Fruit fly (Drosophila melanogaster) whole organism, embryonic: ENCODE measurements around the gene CG33093.
A peak's percentile ranks its signal among the peaks of the same experiment; 100 is the strongest.

Source experiments
- BEAF-32 ChIP-seq: fragments of 200-800 bp; sonication (Bioruptor generic); optimal IDR thresholded peaks from 3 replicates; lab custom pipeline; 2017; ENCODE audit warnings: missing biosample characterization, missing genetic modification characterization, mild to moderate bottlenecking, moderate library complexity, missing genetic modification reagents
- Bgb ChIP-seq: fragments of 200-800 bp; sonication (Bioruptor generic); IDR thresholded peaks from 2 replicates; pipeline ENCODE4 v1.3.6; 2022; ENCODE audit warnings: missing biosample characterization, missing genetic modification characterization; ENCODE audit not compliant: partially characterized antibody
- CG10267 ChIP-seq: fragments of 200-800 bp; sonication (Bioruptor generic); optimal IDR thresholded peaks from 2 replicates; lab custom pipeline; 2018; ENCODE audit warnings: missing biosample characterization, mild to moderate bottlenecking, missing genetic modification characterization, moderate library complexity
- CG11560 ChIP-seq: fragments of 200-800 bp; sonication (Bioruptor generic); IDR thresholded peaks from 3 replicates; pipeline ENCODE4 v1.3.6; 2022; ENCODE audit warnings: missing biosample characterization, missing genetic modification characterization
- CG13296 ChIP-seq: fragments of 200-800 bp; sonication (Bioruptor generic); optimal IDR thresholded peaks from 3 replicates; lab custom pipeline; 2018; ENCODE audit warnings: missing biosample characterization, mild to moderate bottlenecking, missing genetic modification characterization
- CG13424 ChIP-seq: fragments of 200-800 bp; sonication (Bioruptor generic); optimal IDR thresholded peaks from 2 replicates; lab custom pipeline; 2019; ENCODE audit warnings: missing biosample characterization, mild to moderate bottlenecking, missing genetic modification characterization, moderate library complexity
- CG14710 ChIP-seq: fragments of 200-800 bp; sonication (Bioruptor generic); optimal IDR thresholded peaks from 3 replicates; lab custom pipeline; 2019; ENCODE audit warnings: missing biosample characterization, mild to moderate bottlenecking, missing genetic modification characterization, moderate library complexity
- CG14860 ChIP-seq: fragments of 200-800 bp; sonication (Bioruptor generic); IDR thresholded peaks from 3 replicates; pipeline ENCODE4 v1.3.6; 2022; ENCODE audit warnings: missing biosample characterization, missing genetic modification characterization; ENCODE audit not compliant: partially characterized antibody
- CG16779 ChIP-seq: fragments of 200-800 bp; sonication (Bioruptor generic); IDR thresholded peaks from 2 replicates; pipeline ENCODE4 v1.3.6; 2022; ENCODE audit warnings: missing biosample characterization, missing genetic modification characterization
- CG16863 ChIP-seq: fragments of 200-800 bp; sonication (Bioruptor generic); optimal IDR thresholded peaks from 3 replicates; lab custom pipeline; 2016; ENCODE audit warnings: missing biosample characterization, missing genetic modification characterization
- CG17186 ChIP-seq: fragments of 200-800 bp; sonication (Bioruptor generic); optimal IDR thresholded peaks from 3 replicates; lab custom pipeline; 2017; ENCODE audit warnings: missing biosample characterization, missing genetic modification reagents, missing genetic modification characterization
- CG17829 ChIP-seq: fragments of 200-800 bp; optimal IDR thresholded peaks from 2 replicates; lab custom pipeline; 2019; ENCODE audit warnings: missing biosample characterization, mild to moderate bottlenecking, missing genetic modification characterization, moderate library complexity
- CG18764 ChIP-seq: fragments of 200-800 bp; sonication (Bioruptor generic); optimal IDR thresholded peaks from 3 replicates; lab custom pipeline; 2016; ENCODE audit warnings: missing biosample characterization, missing genetic modification characterization
- CG2120 ChIP-seq: fragments of 200-800 bp; sonication (Bioruptor generic); optimal IDR thresholded peaks from 3 replicates; lab custom pipeline; 2016; ENCODE audit warnings: missing biosample characterization, missing genetic modification characterization
- CG2129 ChIP-seq: fragments of 200-800 bp; sonication (Bioruptor generic); IDR thresholded peaks from 2 replicates; pipeline ENCODE4 v1.3.6; 2022; ENCODE audit warnings: missing biosample characterization, missing genetic modification characterization; ENCODE audit not compliant: partially characterized antibody
- CG2712 ChIP-seq: fragments of 200-800 bp; optimal IDR thresholded peaks from 3 replicates; lab custom pipeline; 2019; ENCODE audit warnings: missing biosample characterization, mild to moderate bottlenecking, missing genetic modification characterization, moderate library complexity
- CG30020 ChIP-seq: fragments of 200-800 bp; optimal IDR thresholded peaks from 2 replicates; lab custom pipeline; 2019; ENCODE audit warnings: missing biosample characterization, mild to moderate bottlenecking, missing genetic modification characterization, moderate library complexity
- CG31388 ChIP-seq: fragments of 200-800 bp; sonication (Bioruptor generic); optimal IDR thresholded peaks from 2 replicates; lab custom pipeline; 2016; ENCODE audit warnings: missing biosample characterization, missing genetic modification characterization
- CG3281 ChIP-seq: fragments of 200-800 bp; sonication (Bioruptor generic); optimal IDR thresholded peaks from 3 replicates; lab custom pipeline; 2017; ENCODE audit warnings: missing biosample characterization, mild to moderate bottlenecking, missing genetic modification characterization
- CG34422 ChIP-seq: fragments of 200-800 bp; sonication (Bioruptor generic); IDR thresholded peaks from 3 replicates; pipeline ENCODE4 v1.3.6; 2022; ENCODE audit warnings: missing biosample characterization, missing genetic modification characterization
- CG42726 ChIP-seq: fragments of 200-800 bp; sonication (Bioruptor generic); IDR thresholded peaks from 2 replicates; pipeline ENCODE4 v1.3.6; 2022; ENCODE audit warnings: missing biosample characterization, missing genetic modification characterization; ENCODE audit not compliant: partially characterized antibody
- CG6791 ChIP-seq: fragments of 200-800 bp; sonication (Bioruptor generic); IDR thresholded peaks from 3 replicates; pipeline ENCODE4 v1.3.6; 2022; ENCODE audit warnings: missing biosample characterization, missing genetic modification characterization; ENCODE audit not compliant: partially characterized antibody
- CG9797 ChIP-seq: fragments of 200-800 bp; sonication (Bioruptor generic); optimal IDR thresholded peaks from 3 replicates; lab custom pipeline; 2018; ENCODE audit warnings: missing biosample characterization, mild to moderate bottlenecking, missing genetic modification characterization
- Doc3 ChIP-seq: fragments of 200-800 bp; sonication (Bioruptor generic); IDR thresholded peaks from 3 replicates; pipeline ENCODE4 v1.3.6; 2022; ENCODE audit warnings: missing biosample characterization, missing genetic modification characterization; ENCODE audit not compliant: partially characterized antibody
- Ets97D ChIP-seq: fragments of 200-800 bp; sonication (Bioruptor generic); optimal IDR thresholded peaks from 3 replicates; lab custom pipeline; 2016; ENCODE audit warnings: missing biosample characterization, missing genetic modification characterization
- Lhr ChIP-seq: fragments of 200-800 bp; sonication (Bioruptor generic); optimal IDR thresholded peaks from 3 replicates; lab custom pipeline; 2017; ENCODE audit warnings: mild to moderate bottlenecking, missing biosample characterization, missing genetic modification reagents, missing genetic modification characterization
- Max ChIP-seq: fragments of 200-800 bp; sonication (Bioruptor generic); optimal IDR thresholded peaks from 2 replicates; lab custom pipeline; 2016; ENCODE audit warnings: missing biosample characterization, mild to moderate bottlenecking, missing genetic modification characterization
- Med ChIP-seq: fragments of 200-800 bp; sonication (Bioruptor generic); peaks from one replicate; lab custom pipeline; 2016; ENCODE audit warnings: missing biosample characterization, missing genetic modification characterization, mild to moderate bottlenecking, inconsistent platforms, moderate library complexity
- Myb ChIP-seq: fragments of 200-800 bp; sonication (Bioruptor generic); optimal IDR thresholded peaks from 2 replicates; lab custom pipeline; 2016; ENCODE audit warnings: missing biosample characterization, missing genetic modification characterization
- NC2β ChIP-seq: fragments of 200-800 bp; sonication (Bioruptor generic); optimal IDR thresholded peaks from 2 replicates; lab custom pipeline; 2016; ENCODE audit warnings: missing biosample characterization, missing genetic modification characterization
- Opbp ChIP-seq: fragments of 200-800 bp; sonication (Bioruptor generic); IDR thresholded peaks from 3 replicates; pipeline ENCODE4 v1.3.6; 2022; ENCODE audit warnings: missing biosample characterization, missing genetic modification characterization; ENCODE audit not compliant: partially characterized antibody
- Sin3A ChIP-seq: fragments of >200 bp; optimal IDR thresholded peaks from 2 replicates; lab custom pipeline; 2018
- YL-1 ChIP-seq: fragments of 200-800 bp; sonication (Bioruptor generic); optimal IDR thresholded peaks from 3 replicates; lab custom pipeline; 2017; ENCODE audit warnings: missing biosample characterization, mild to moderate bottlenecking, missing genetic modification characterization
- bigmax ChIP-seq: fragments of 200-800 bp; sonication (Bioruptor generic); optimal IDR thresholded peaks from 2 replicates; lab custom pipeline; 2018; ENCODE audit warnings: missing biosample characterization, mild to moderate bottlenecking, missing genetic modification characterization
- chinmo ChIP-seq: fragments of 200-800 bp; sonication (Bioruptor generic); IDR thresholded peaks from 4 replicates; pipeline ENCODE4 v1.3.6; 2022; ENCODE audit warnings: missing biosample characterization, missing genetic modification characterization; ENCODE audit not compliant: partially characterized antibody
- kay ChIP-seq: fragments of 200-800 bp; sonication (Bioruptor generic); optimal IDR thresholded peaks from 2 replicates; lab custom pipeline; 2016; ENCODE audit warnings: missing biosample characterization, missing genetic modification characterization
- nerfin-1 ChIP-seq: fragments of 200-800 bp; sonication (Bioruptor generic); optimal IDR thresholded peaks from 3 replicates; lab custom pipeline; 2019; ENCODE audit warnings: missing biosample characterization, mild to moderate bottlenecking, missing genetic modification characterization, moderate library complexity
- nerfin-2 ChIP-seq: fragments of 200-800 bp; sonication (Bioruptor generic); IDR thresholded peaks from 2 replicates; pipeline ENCODE4 v1.3.6; 2022; ENCODE audit warnings: missing biosample characterization, missing genetic modification characterization; ENCODE audit not compliant: partially characterized antibody
- nmo ChIP-seq: fragments of 200-800 bp; sonication (Bioruptor generic); optimal IDR thresholded peaks from 2 replicates; lab custom pipeline; 2018; ENCODE audit warnings: missing biosample characterization, mild to moderate bottlenecking, missing genetic modification characterization, moderate library complexity
- pho ChIP-seq: fragments of 200-800 bp; sonication (Bioruptor generic); optimal IDR thresholded peaks from 2 replicates; lab custom pipeline; 2016; ENCODE audit warnings: missing biosample characterization, missing genetic modification characterization
- pzg ChIP-seq: fragments of 200-800 bp; sonication (Bioruptor generic); optimal IDR thresholded peaks from 3 replicates; lab custom pipeline; 2018; ENCODE audit warnings: missing biosample characterization, mild to moderate bottlenecking, missing genetic modification characterization, moderate library complexity
- row ChIP-seq: fragments of 200-800 bp; sonication (Bioruptor generic); IDR thresholded peaks from 3 replicates; pipeline ENCODE4 v1.3.6; 2022; ENCODE audit warnings: missing biosample characterization, missing genetic modification characterization
- tgo ChIP-seq: fragments of 200-800 bp; sonication (Bioruptor generic); IDR thresholded peaks from 3 replicates; pipeline ENCODE4 v1.3.6; 2022; ENCODE audit warnings: missing biosample characterization, missing genetic modification characterization
- tna ChIP-seq: fragments of 200-800 bp; sonication (Bioruptor generic); IDR thresholded peaks from 2 replicates; pipeline ENCODE4 v1.3.6; 2022; ENCODE audit warnings: missing biosample characterization, missing genetic modification characterization; ENCODE audit not compliant: partially characterized antibody
- trem ChIP-seq: fragments of 200-800 bp; optimal IDR thresholded peaks from 3 replicates; lab custom pipeline; 2019; ENCODE audit warnings: missing biosample characterization, mild to moderate bottlenecking, missing genetic modification characterization, moderate library complexity
- vnd ChIP-seq: fragments of 200-800 bp; sonication (Bioruptor generic); IDR thresholded peaks from 3 replicates; pipeline ENCODE4 v1.3.6; 2022; ENCODE audit warnings: missing biosample characterization, missing genetic modification characterization; ENCODE audit not compliant: partially characterized antibody
- zfh1 ChIP-seq: fragments of 200-800 bp; sonication (Bioruptor generic); IDR thresholded peaks from 3 replicates; pipeline ENCODE4 v1.3.6; 2022; ENCODE audit warnings: missing biosample characterization, missing genetic modification characterization

The CG33093 gene

dm6 chr3R:22491088-22491879 is 40.4 kb downstream of the CG33093 start, which contains the start of the genes CCT1 and tHMG1 (continued):
- TF ChIP-seq tgo (GFP tag; lab: Robert Waterston, UW) (no peak), CG9797 (peak; percentile 23), Max (GFP tag; lab: Kevin White, UChicago) (peak; percentile 33), vnd (peak; percentile 97), CG13424 (tag; lab: Kevin White, UChicago) (peak; percentile 13), row (GFP tag; lab: Robert Waterston, UW) (peak; percentile 53; the same call in 2 of the 3 replicates), CG31388 (GFP tag; lab: Kevin White, UChicago) (no peak), CG34422 (peak; percentile 82; the same call in 1 of the 3 replicates), CG10267 (peak; percentile 42), CG13296 (GFP tag; lab: Kevin White, UChicago) (peak; percentile 20), CG14710 (peak; percentile 67), CG2120 (GFP tag; lab: Kevin White, UChicago) (peak; percentile 27), nerfin-2 (peak; percentile 84), Doc3 (peak; percentile 98), nmo (peak; percentile 52), trem (peak; percentile 77), CG16779 (GFP tag; lab: Robert Waterston, UW) (no peak), CG17829 (tag; lab: Kevin White, UChicago) (peak; percentile 30), Sin3A (lab: Kevin White, UChicago) (peak; percentile 51), zfh1 (peak; percentile 32; the same call in 1 of the 3 replicates), Myb (GFP tag; lab: Kevin White, UChicago) (peak; percentile 92), CG11560 (peak; percentile 75; the same call in 2 of the 3 replicates), CG17186 (GFP tag; lab: Kevin White, UChicago) (peak; percentile 17), NC2β (GFP tag; lab: Kevin White, UChicago) (peak; percentile 39), Bgb (GFP tag; lab: Robert Waterston, UW) (peak; percentile 93), CG14860 (peak; percentile 95), tna (GFP tag; lab: Robert Waterston, UW) (peak; percentile 80), CG30020 (tag; lab: Kevin White, UChicago) (peak; percentile 37), pho (GFP tag; lab: Kevin White, UChicago) (peak; percentile 13), YL-1 (GFP tag; lab: Kevin White, UChicago) (peak; percentile 69), bigmax (GFP tag; lab: Kevin White, UChicago) (peak; percentile 84), CG2712 (peak; percentile 57), CG2129 (GFP tag; lab: Robert Waterston, UW) (peak; percentile 98), CG18764 (no peak), nerfin-1 (no peak), CG6791 (GFP tag; lab: Robert Waterston, UW) (peak; percentile 85), Opbp (GFP tag; lab: Robert Waterston, UW) (peak; percentile 85), CG42726 (GFP tag; lab: Robert Waterston, UW) (peak; percentile 67; the same call in 1 of the 2 replicates), Lhr (GFP tag; lab: Kevin White, UChicago) (peak; percentile 5), CG16863 (GFP tag; lab: Kevin White, UChicago) (no peak), CG3281 (GFP tag; lab: Kevin White, UChicago) (peak; percentile 73), Med (GFP tag; lab: Kevin White, UChicago) (peak; percentile 72), Ets97D (peak; percentile 56), pzg (peak; percentile 54), chinmo (GFP tag; lab: Robert Waterston, UW) (peak; percentile 85; the same call in 3 of the 4 replicates), kay (GFP tag; lab: Kevin White, UChicago) (peak; percentile 88), BEAF-32 (GFP tag; lab: Kevin White, UChicago) (peak; percentile 89)
